Worm (Caenorhabditis elegans) whole organism, L1 larva: ENCODE measurements around the gene Y60C6A.3.

ENCODE experiments used
- ama-1 ChIP-seq: fragments of 150-350 bp; optimal IDR thresholded peaks from 2 replicates; lab custom pipeline; 2014
- ceh-82 ChIP-seq, 3 experiments: fragments of 150-350 bp in 1 of 3; sonication (generic microtip) in 2 of 3; optimal IDR thresholded peaks; 2 replicates each; lab custom pipeline; 2014 to 2017; ENCODE audit warnings: missing biosample characterization in 3 of 3, missing genetic modification characterization in 3 of 3
- egl-27 ChIP-seq, 2 experiments: fragments of 150-350 bp in 1 of 2; sonication (generic microtip); optimal IDR thresholded peaks; 3 replicates each; lab custom pipeline; 2017 to 2018; ENCODE audit warnings: missing biosample characterization in 2 of 2, missing genetic modification characterization in 2 of 2, missing genetic modification reagents in 2 of 2
- fkh-10 ChIP-seq: sonication (generic microtip); optimal IDR thresholded peaks from 2 replicates; lab custom pipeline; 2017; ENCODE audit warnings: missing biosample characterization, missing genetic modification reagents, missing genetic modification characterization
- fos-1 ChIP-seq: fragments of 150-350 bp; optimal IDR thresholded peaks from 2 replicates; lab custom pipeline; 2014; ENCODE audit warnings: missing biosample characterization, missing genetic modification characterization
- nhr-20 ChIP-seq: sonication (generic microtip); optimal IDR thresholded peaks from 2 replicates; lab custom pipeline; 2016; ENCODE audit warnings: mild to moderate bottlenecking, missing genetic modification characterization, missing compliant biosample characterization
- nhr-237 ChIP-seq: fragments of 150-350 bp; optimal IDR thresholded peaks from 2 replicates; lab custom pipeline; 2014; ENCODE audit warnings: missing biosample characterization, missing genetic modification characterization
- nhr-77 ChIP-seq: fragments of 150-350 bp; optimal IDR thresholded peaks from 2 replicates; lab custom pipeline; 2014; ENCODE audit warnings: missing biosample characterization, missing genetic modification characterization
- nhr-85 ChIP-seq: sonication (generic microtip); peaks from one replicate; lab custom pipeline; 2016; ENCODE audit warnings: missing genetic modification characterization, inconsistent platforms, missing compliant biosample characterization
- pqm-1 ChIP-seq: sonication (generic microtip); optimal IDR thresholded peaks from 3 replicates; lab custom pipeline; 2017; ENCODE audit warnings: missing biosample characterization, missing genetic modification characterization
- tbx-2 ChIP-seq: sonication (generic microtip); optimal IDR thresholded peaks from 2 replicates; lab custom pipeline; 2016; ENCODE audit warnings: missing genetic modification characterization, missing compliant biosample characterization
- xbp-1 ChIP-seq: sonication (generic microtip); optimal IDR thresholded peaks from 2 replicates; lab custom pipeline; 2016; ENCODE audit warnings: missing genetic modification characterization, missing compliant biosample characterization

DNA sequence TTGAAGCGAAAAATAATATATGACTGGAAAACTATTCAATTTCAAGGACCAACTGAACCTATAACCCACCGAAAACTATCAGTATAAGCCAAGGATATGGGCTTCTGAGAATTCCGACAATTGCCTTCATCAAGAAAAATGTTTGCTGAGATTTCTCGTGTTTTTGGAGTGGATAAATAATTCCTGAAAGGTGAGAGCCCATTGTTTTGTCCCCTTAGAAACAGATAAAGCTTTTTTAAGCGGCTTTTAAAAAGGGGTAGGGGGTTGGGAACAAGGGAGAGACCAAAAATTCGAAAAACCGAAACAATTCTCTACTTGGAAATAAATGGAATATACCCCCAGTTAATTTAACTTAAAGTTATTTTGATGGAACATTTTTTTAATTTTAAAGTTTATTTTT, 19.1 kb upstream of the Y60C6A.3 start, which contains the start of gene C18G1.8:
- TF ChIP-seq nhr-20 (no peak), fos-1 (tag; lab: Kevin White, UChicago) (no peak), pqm-1 (no peak), nhr-237 (tag; lab: Kevin White, UChicago) (no peak), tbx-2 (no peak), nhr-77 (tag; lab: Kevin White, UChicago) (no peak), egl-27 (tag; optimal IDR thresholded peaks at IDR 0.05; lab: Kevin White, UChicago) (no peak), ama-1 (lab: Kevin White, UChicago) (no peak), xbp-1 (tag; lab: Kevin White, UChicago) (no peak), fkh-10 (GFP tag; lab: Kevin White, UChicago) (no peak), ceh-82 (tag; optimal IDR thresholded peaks at IDR 0.05; lab: Kevin White, UChicago) (no peak), nhr-85 (tag; lab: Kevin White, UChicago) (no peak)
